Worm (Caenorhabditis elegans) whole organism, late embryonic: Measurements from ENCODE around the gene srbc-59.

ENCODE experiments used
- C08G9.2 ChIP-seq: sonication (generic microtip); optimal IDR thresholded peaks from 2 replicates; lab custom pipeline; 2016; ENCODE audit warnings: mild to moderate bottlenecking, missing genetic modification characterization, moderate library complexity, missing compliant biosample characterization
- C38D4.7 ChIP-seq: fragments of 200-800 bp; sonication (Bioruptor generic); optimal IDR thresholded peaks from 2 replicates; lab custom pipeline; 2018; ENCODE audit warnings: mild to moderate bottlenecking, missing genetic modification characterization, moderate library complexity, missing compliant biosample characterization
- K02D7.2 ChIP-seq: sonication (generic microtip); optimal IDR thresholded peaks from 2 replicates; lab custom pipeline; 2017; ENCODE audit warnings: mild to moderate bottlenecking, missing genetic modification characterization, missing compliant biosample characterization
- K09A11.1 ChIP-seq: sonication (generic microtip); optimal IDR thresholded peaks from 2 replicates; lab custom pipeline; 2017; ENCODE audit warnings: antibody characterized with exemption, mild to moderate bottlenecking, missing genetic modification characterization, missing compliant biosample characterization; ENCODE audit not compliant: insufficient read depth
- Y22D7AL.16 ChIP-seq: sonication (generic microtip); optimal IDR thresholded peaks from 2 replicates; lab custom pipeline; 2016; ENCODE audit warnings: missing genetic modification characterization, missing compliant biosample characterization
- ceh-22 ChIP-seq: sonication (generic microtip); optimal IDR thresholded peaks from 2 replicates; lab custom pipeline; 2017; ENCODE audit warnings: missing biosample characterization, missing genetic modification characterization
- ceh-30 ChIP-seq: fragments of 150-350 bp; optimal IDR thresholded peaks from 2 replicates; lab custom pipeline; 2014; ENCODE audit warnings: missing biosample characterization, missing genetic modification characterization
- ceh-34 ChIP-seq: sonication (generic microtip); optimal IDR thresholded peaks from 2 replicates; lab custom pipeline; 2016; ENCODE audit warnings: mild to moderate bottlenecking, missing genetic modification characterization, missing compliant biosample characterization
- ceh-48 ChIP-seq: sonication (generic microtip); optimal IDR thresholded peaks from 2 replicates; lab custom pipeline; 2016; ENCODE audit warnings: missing genetic modification characterization, inconsistent platforms, missing compliant biosample characterization
- elt-2 ChIP-seq: sonication (generic microtip); optimal IDR thresholded peaks from 2 replicates; lab custom pipeline; 2016; ENCODE audit warnings: missing genetic modification reagents, missing genetic modification characterization, missing compliant biosample characterization
- elt-4 ChIP-seq: sonication (generic microtip); optimal IDR thresholded peaks from 2 replicates; lab custom pipeline; 2016; ENCODE audit warnings: missing genetic modification characterization, missing compliant biosample characterization
- eyg-1 ChIP-seq: sonication (generic microtip); optimal IDR thresholded peaks from 2 replicates; lab custom pipeline; 2016; ENCODE audit warnings: missing genotype, missing genetic modification characterization, missing compliant biosample characterization
- fax-1 ChIP-seq: sonication (generic microtip); optimal IDR thresholded peaks from 2 replicates; lab custom pipeline; 2016; ENCODE audit warnings: missing genotype, missing genetic modification characterization, missing compliant biosample characterization
- fkh-10 ChIP-seq: fragments of 150-350 bp; optimal IDR thresholded peaks from 2 replicates; lab custom pipeline; 2014; ENCODE audit warnings: missing biosample characterization, missing genetic modification reagents, missing genetic modification characterization
- fkh-6 ChIP-seq: sonication (generic microtip); optimal IDR thresholded peaks from 2 replicates; lab custom pipeline; 2016; ENCODE audit warnings: missing genetic modification characterization, missing compliant biosample characterization
- hlh-30 ChIP-seq: sonication (generic microtip); optimal IDR thresholded peaks from 2 replicates; lab custom pipeline; 2017; ENCODE audit warnings: antibody characterized with exemption, missing genetic modification characterization, missing compliant biosample characterization; ENCODE audit not compliant: insufficient read depth
- mec-3 ChIP-seq: sonication (generic microtip); optimal IDR thresholded peaks from 2 replicates; lab custom pipeline; 2016; ENCODE audit warnings: borderline replicate concordance, missing genetic modification characterization, missing compliant biosample characterization
- nfya-1 ChIP-seq: sonication (generic microtip); optimal IDR thresholded peaks from 2 replicates; lab custom pipeline; 2017; ENCODE audit warnings: missing genetic modification characterization, mild to moderate bottlenecking, missing compliant biosample characterization, antibody characterized with exemption, moderate library complexity
- npax-4 ChIP-seq: sonication (generic microtip); optimal IDR thresholded peaks from 2 replicates; lab custom pipeline; 2016; ENCODE audit warnings: missing genetic modification characterization, missing compliant biosample characterization
- odd-2 ChIP-seq: sonication (generic microtip); optimal IDR thresholded peaks from 2 replicates; lab custom pipeline; 2017; ENCODE audit warnings: antibody characterized with exemption, mild to moderate bottlenecking, missing genetic modification characterization, missing compliant biosample characterization
- pha-2 ChIP-seq: sonication (generic microtip); optimal IDR thresholded peaks from 2 replicates; lab custom pipeline; 2017; ENCODE audit warnings: mild to moderate bottlenecking, missing genetic modification characterization, missing compliant biosample characterization
- pros-1 ChIP-seq: fragments of 150-350 bp; optimal IDR thresholded peaks from 2 replicates; lab custom pipeline; 2014; ENCODE audit warnings: missing biosample characterization, missing genetic modification reagents, missing genetic modification characterization
- syd-9 ChIP-seq: sonication (generic microtip); optimal IDR thresholded peaks from 2 replicates; lab custom pipeline; 2016; ENCODE audit warnings: mild to moderate bottlenecking, missing genetic modification characterization, moderate library complexity, missing compliant biosample characterization
- tbx-2 ChIP-seq: sonication (generic microtip); optimal IDR thresholded peaks from 2 replicates; lab custom pipeline; 2016; ENCODE audit warnings: missing genetic modification characterization, missing compliant biosample characterization
- tbx-7 ChIP-seq: sonication (generic microtip); optimal IDR thresholded peaks from 2 replicates; lab custom pipeline; 2016; ENCODE audit warnings: missing genotype, missing genetic modification characterization, missing compliant biosample characterization
- ttx-3 ChIP-seq: sonication (generic microtip); optimal IDR thresholded peaks from 2 replicates; lab custom pipeline; 2016; ENCODE audit warnings: missing genetic modification reagents, missing genetic modification characterization, missing compliant biosample characterization
- unc-3 ChIP-seq, 2 experiments: fragments of 200-800 bp in 1 of 2; sonication (Bioruptor generic) in 1 of 2; sonication (generic microtip) in 1 of 2; conservative IDR thresholded peaks in 1 of 2; optimal IDR thresholded peaks in 1 of 2; 2 replicates each; pipeline versions ENCODE4 v1.3.6 to Lab custom; 2016 to 2022; ENCODE audit warnings: missing compliant biosample characterization in 2 of 2, missing genetic modification characterization in 2 of 2, missing genetic modification reagents in 1 of 2
- unc-42 ChIP-seq: sonication (generic microtip); optimal IDR thresholded peaks from 2 replicates; lab custom pipeline; 2016; ENCODE audit warnings: missing genotype, missing genetic modification characterization, missing compliant biosample characterization
- unc-55 ChIP-seq: sonication (generic microtip); optimal IDR thresholded peaks from 2 replicates; lab custom pipeline; 2017; ENCODE audit warnings: missing biosample characterization, missing genetic modification reagents, missing genetic modification characterization
- unc-86 ChIP-seq: sonication (generic microtip); optimal IDR thresholded peaks from 2 replicates; lab custom pipeline; 2016; ENCODE audit warnings: missing genetic modification characterization, missing compliant biosample characterization
- ztf-16 ChIP-seq: sonication (generic microtip); optimal IDR thresholded peaks from 2 replicates; lab custom pipeline; 2017; ENCODE audit warnings: missing genetic modification characterization, missing compliant biosample characterization

The srbc-59 gene

DNA sequence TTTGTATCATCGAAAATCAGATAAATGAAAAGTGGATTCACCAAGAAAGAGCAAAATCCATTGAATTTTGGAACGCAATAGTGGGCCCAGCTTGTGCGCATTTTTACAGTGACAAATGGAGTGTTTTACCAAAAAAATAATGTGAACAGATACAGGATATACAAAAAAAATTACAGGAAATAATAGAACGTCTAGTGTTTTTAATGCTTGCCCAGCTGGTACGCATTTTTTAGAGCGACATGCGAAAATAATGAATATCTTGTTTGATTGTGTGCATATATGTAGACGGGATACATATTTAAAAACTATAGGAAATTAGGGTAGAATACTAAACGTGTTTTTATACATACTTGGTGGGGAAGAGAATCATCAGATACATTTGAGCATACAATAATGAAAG, 42.3 kb upstream of the srbc-59 start, which contains the start of gene srj-25:
Gene srj-25, minus strand, starts transcription at position 101 of the 400 bp plus-strand sequence.
- TF ChIP-seq odd-2 (tag; lab: Kevin White, UChicago) (no peak), fkh-6 (tag; lab: Kevin White, UChicago) (no peak), ceh-30 (tag; lab: Kevin White, UChicago) (no peak), ttx-3 (no peak), unc-86 (tag; lab: Kevin White, UChicago) (no peak), ztf-16 (tag; lab: Kevin White, UChicago) (no peak)

DNA sequence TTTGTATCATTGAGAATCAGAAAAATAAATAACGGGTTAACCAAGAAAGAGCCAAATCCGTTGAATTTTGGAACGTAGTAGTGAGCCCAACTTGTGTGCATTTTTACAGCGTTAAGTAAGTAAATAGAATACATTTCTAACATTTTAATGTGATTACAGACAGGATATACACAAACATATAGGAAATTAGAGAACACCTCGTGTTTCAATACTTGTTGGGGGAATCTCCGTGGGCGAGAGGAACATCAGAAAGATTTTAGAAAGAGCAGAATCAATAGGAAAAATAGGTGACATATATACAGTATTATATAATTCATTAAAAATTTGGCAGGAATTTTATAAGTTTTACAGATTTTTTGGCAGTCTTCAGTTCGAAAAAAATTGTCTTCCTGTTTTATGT, 39.7 kb upstream of the srbc-59 start, which contains the start of gene srj-24:
Gene srj-24, minus strand, starts transcription at position 101 of the 400 bp plus-strand sequence.
- TF ChIP-seq tbx-2 (tag; lab: Kevin White, UChicago) (no peak), eyg-1 (no peak)

DNA sequence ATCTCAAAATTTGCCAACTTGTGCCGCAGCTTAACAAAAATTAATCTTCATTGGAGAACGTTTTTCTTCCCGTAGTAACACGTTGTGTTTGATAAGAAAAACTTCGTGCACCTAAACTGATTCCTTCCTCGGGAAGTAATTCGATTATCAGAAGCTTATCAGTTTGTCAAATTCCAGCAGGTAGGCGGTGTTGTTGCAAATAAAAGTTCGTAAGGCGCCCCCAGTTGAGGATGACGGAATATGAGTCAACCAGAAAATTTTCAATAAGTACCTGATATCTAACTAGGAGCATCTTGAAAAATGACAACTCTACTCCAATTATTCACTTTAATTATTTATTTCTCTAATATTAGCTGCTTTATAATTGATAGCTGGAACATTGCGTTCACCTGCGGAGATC, 36.6 kb upstream of the srbc-59 start, which contains the start of gene C05E4.7:
Gene C05E4.7, plus strand, starts transcription at position 301 of the 400 bp plus-strand sequence.
- TF ChIP-seq ceh-22 (tag; lab: Kevin White, UChicago): no peak
- no peak for TF ChIP-seq elt-2 (tag; lab: Kevin White, UChicago)
- no peak for TF ChIP-seq Y22D7AL.16 (tag; lab: Kevin White, UChicago)
- TF ChIP-seq tbx-7 (tag; lab: Kevin White, UChicago): no peak
- TF ChIP-seq tbx-2 (tag; lab: Kevin White, UChicago): no peak
- no peak for TF ChIP-seq ceh-30 (tag; lab: Kevin White, UChicago)
- TF ChIP-seq unc-3 (GFP tag; conservative IDR thresholded peaks at IDR 0.05; lab: Robert Waterston, UW): no peak
- TF ChIP-seq unc-3 (tag; optimal IDR thresholded peaks at IDR 0.05; lab: Kevin White, UChicago): no peak
- TF ChIP-seq K09A11.1 (tag; lab: Kevin White, UChicago): no peak
- TF ChIP-seq syd-9: no peak
- TF ChIP-seq K02D7.2: no peak
- TF ChIP-seq pros-1 (tag; lab: Kevin White, UChicago): no peak
- TF ChIP-seq ztf-16 (tag; lab: Kevin White, UChicago): no peak
- no peak for TF ChIP-seq mec-3 (tag; lab: Kevin White, UChicago)
- TF ChIP-seq ceh-48 (tag; lab: Kevin White, UChicago): no peak
- no peak for TF ChIP-seq hlh-30 (tag; lab: Kevin White, UChicago)

DNA sequence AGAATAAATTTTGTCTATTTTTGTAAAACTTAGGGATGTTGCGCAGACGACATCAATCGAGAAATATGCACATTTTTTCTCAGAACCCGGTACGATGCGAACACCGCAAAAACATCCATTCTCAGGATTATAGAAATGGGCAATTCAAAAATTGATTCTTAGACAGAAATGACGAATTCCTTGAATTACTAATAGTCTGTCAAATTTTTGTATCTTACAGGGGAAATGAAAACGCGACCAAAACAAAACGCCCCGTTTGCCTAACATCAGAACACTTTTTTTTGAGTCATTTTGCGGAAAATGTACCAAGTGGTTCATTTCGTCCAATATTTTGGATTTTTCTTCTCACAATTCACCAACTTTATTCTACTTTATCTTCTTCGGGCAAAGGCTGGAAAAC, 35.1 kb upstream of the srbc-59 start, which contains the start of gene str-134:
Gene str-134, plus strand, starts transcription at position 301 of the 400 bp plus-strand sequence.
- TF ChIP-seq nfya-1 (tag; lab: Kevin White, UChicago): no peak
- TF ChIP-seq ceh-34 (tag; lab: Kevin White, UChicago): no peak
- no peak for TF ChIP-seq fax-1
- no peak for TF ChIP-seq npax-4 (tag; lab: Kevin White, UChicago)
- no peak for TF ChIP-seq eyg-1
- no peak for TF ChIP-seq C38D4.7 (GFP tag; lab: Kevin White, UChicago)
- no peak for TF ChIP-seq ztf-16 (tag; lab: Kevin White, UChicago)
- TF ChIP-seq Y22D7AL.16 (tag; lab: Kevin White, UChicago): no peak
- TF ChIP-seq unc-42 (tag; lab: Kevin White, UChicago): no peak
- no peak for TF ChIP-seq unc-55 (GFP tag; lab: Kevin White, UChicago)
- no peak for TF ChIP-seq syd-9
- TF ChIP-seq ceh-48 (tag; lab: Kevin White, UChicago): no peak
- TF ChIP-seq elt-2 (tag; lab: Kevin White, UChicago): no peak
- no peak for TF ChIP-seq pha-2 (tag; lab: Kevin White, UChicago)
- TF ChIP-seq fkh-10 (GFP tag; lab: Kevin White, UChicago): no peak
- TF ChIP-seq C08G9.2 (tag; lab: Kevin White, UChicago): no peak
- no peak for TF ChIP-seq tbx-7 (tag; lab: Kevin White, UChicago)
- TF ChIP-seq K02D7.2: no peak
- TF ChIP-seq K09A11.1 (tag; lab: Kevin White, UChicago): no peak

DNA sequence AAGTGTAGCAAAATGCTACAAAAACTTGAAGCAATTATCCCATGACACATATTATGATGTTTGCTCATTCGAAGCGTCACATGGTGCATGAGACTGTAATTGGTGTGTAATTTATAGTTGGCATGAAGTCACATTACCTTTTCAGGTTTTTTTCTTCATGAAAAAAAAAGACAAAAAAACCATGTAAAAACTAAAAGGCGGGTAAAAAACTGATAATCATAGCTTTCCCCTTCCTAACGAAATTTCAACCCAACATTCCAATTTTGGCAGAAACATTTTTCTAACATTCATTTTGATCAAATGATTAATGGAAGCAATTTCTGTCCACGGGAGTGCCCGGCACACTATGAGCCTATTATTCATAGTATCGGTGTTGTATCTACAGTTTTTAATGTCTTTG, 30.4 kb upstream of the srbc-59 start, which contains the start of gene sri-4:
Gene sri-4, plus strand, starts transcription at position 301 of the 400 bp plus-strand sequence.
- TF ChIP-seq elt-4 (tag; lab: Kevin White, UChicago): no peak
